Fruit fly (Drosophila melanogaster): ENCODE results near the gene CG32069.

The CG32069 gene

dm6 chr3L:11064689-11065088 is 2.3 kb upstream of the CG32069 start, which contains the start of the genes CG32075, CG45101 and SuUR (continued):
- peak; percentile 88 for TF ChIP-seq CG9817 (tag; optimal IDR thresholded peaks at IDR 0.05)
- peak; percentile 79 for TF ChIP-seq CG1024 (GFP tag; IDR thresholded peaks at IDR 0.05)
- peak; percentile 84 for TF ChIP-seq Gug (GFP tag; IDR thresholded peaks at IDR 0.05)
- peak; percentile 93 for TF ChIP-seq Xbp1 (GFP tag; optimal IDR thresholded peaks at IDR 0.05)
- TF ChIP-seq CG6175 (GFP tag; IDR thresholded peaks at IDR 0.05), result peak; percentile 66; the same call in 1 of the 3 replicates
- peak; percentile 92 for TF ChIP-seq CHES-1-like (GFP tag; optimal IDR thresholded peaks at IDR 0.05)
- TF ChIP-seq Opbp (GFP tag; IDR thresholded peaks at IDR 0.05; ENCODE audit: partially characterized antibody), result no peak
- TF ChIP-seq CG10209 (GFP tag; optimal IDR thresholded peaks at IDR 0.05), result peak; percentile 85
- TF ChIP-seq nau (GFP tag; optimal IDR thresholded peaks at IDR 0.05), result peak; percentile 75
- peak; percentile 58 for TF ChIP-seq Ravus (GFP tag; IDR thresholded peaks at IDR 0.05)
- TF ChIP-seq yki (optimal IDR thresholded peaks at IDR 0.05), result no peak
- peak; percentile 88 for TF ChIP-seq Ssrp (tag; optimal IDR thresholded peaks at IDR 0.05)
- TF ChIP-seq CG11093 (GFP tag; IDR thresholded peaks at IDR 0.05), result peak; percentile 73; the same call in 2 of the 3 replicates
- peak; percentile 66 for TF ChIP-seq Adf1 (GFP tag; IDR thresholded peaks at IDR 0.05)
- no peak for TF ChIP-seq TFAM (GFP tag; optimal IDR thresholded peaks at IDR 0.05)
- peak; percentile 52 for TF ChIP-seq odd (GFP tag; optimal IDR thresholded peaks at IDR 0.05)
- peak; percentile 82 for TF ChIP-seq CG18476 (GFP tag; optimal IDR thresholded peaks at IDR 0.05)
- no peak for TF ChIP-seq sc (optimal IDR thresholded peaks at IDR 0.05)
- peak; percentile 63 for TF ChIP-seq sc (GFP tag; optimal IDR thresholded peaks at IDR 0.05)
- peak; percentile 83 for TF ChIP-seq ara (GFP tag; IDR thresholded peaks at IDR 0.05)
- no peak for TF ChIP-seq CG31365 (tag; optimal IDR thresholded peaks at IDR 0.05)
- TF ChIP-seq CG17568 (GFP tag; optimal IDR thresholded peaks at IDR 0.05), result no peak
- peak; percentile 56 for TF ChIP-seq sima (GFP tag; optimal IDR thresholded peaks at IDR 0.05)
- peak; percentile 92 for TF ChIP-seq esg (GFP tag; conservative IDR thresholded peaks at IDR 0.05)
- peak; percentile 74 for TF ChIP-seq Fer3 (tag; optimal IDR thresholded peaks at IDR 0.05)
- no peak; the same call in 1 of the 2 replicates for TF ChIP-seq aop (GFP tag; IDR thresholded peaks at IDR 0.05)
- TF ChIP-seq klu (GFP tag; IDR thresholded peaks at IDR 0.05), result peak; percentile 80
- no peak for TF ChIP-seq HLH4C (GFP tag; IDR thresholded peaks at IDR 0.05; ENCODE audit: partially characterized antibody)
- TF ChIP-seq CTCF (GFP tag; optimal IDR thresholded peaks at IDR 0.05), result no peak
- peak; percentile 90 for TF ChIP-seq Hr3 (GFP tag; optimal IDR thresholded peaks at IDR 0.05)
- peak; percentile 81 for TF ChIP-seq CG4730 (GFP tag; IDR thresholded peaks at IDR 0.05)
- no peak for TF ChIP-seq Hand (GFP tag; optimal IDR thresholded peaks at IDR 0.05)
- TF ChIP-seq CG7786 (GFP tag; optimal IDR thresholded peaks at IDR 0.05), result peak; percentile 90
- TF ChIP-seq CG7745 (tag; optimal IDR thresholded peaks at IDR 0.05), result no peak
- peak; percentile 85 for TF ChIP-seq tio (GFP tag; optimal IDR thresholded peaks at IDR 0.05)
- peak; percentile 24 for TF ChIP-seq ftz-f1 (GFP tag; optimal IDR thresholded peaks at IDR 0.05)
- 0 out of 2 replicates have a peak, but pooled peaks have one; percentile 28 for TF ChIP-seq Doc2 (GFP tag; IDR thresholded peaks at IDR 0.05)
- peak; percentile 90 for TF ChIP-seq chm (GFP tag; IDR thresholded peaks at IDR 0.05)
- TF ChIP-seq CG33213 (GFP tag; optimal IDR thresholded peaks at IDR 0.05), result peak; percentile 91
- TF ChIP-seq sr (GFP tag; IDR thresholded peaks at IDR 0.05), result no peak
- TF ChIP-seq Trl (optimal IDR thresholded peaks at IDR 0.05), result no peak
- TF ChIP-seq Trl (GFP tag; optimal IDR thresholded peaks at IDR 0.05), result peak; percentile 93
- peak; percentile 91 for TF ChIP-seq ems (GFP tag; optimal IDR thresholded peaks at IDR 0.05)
- TF ChIP-seq tap (tag; optimal IDR thresholded peaks at IDR 0.05), result peak; percentile 61
- no peak for TF ChIP-seq amos (GFP tag; IDR thresholded peaks at IDR 0.05; ENCODE audit: partially characterized antibody)
- no peak for TF ChIP-seq usp (GFP tag; optimal IDR thresholded peaks at IDR 0.05)
- TF ChIP-seq CG18619 (GFP tag; optimal IDR thresholded peaks at IDR 0.05), result peak; percentile 78
- TF ChIP-seq CG32767 (GFP tag; IDR thresholded peaks at IDR 0.05), result peak; percentile 80
- peak; percentile 90 for TF ChIP-seq nmo (GFP tag; optimal IDR thresholded peaks at IDR 0.05)
- TF ChIP-seq CG31441 (GFP tag; IDR thresholded peaks at IDR 0.05), result peak; percentile 68
- peak; percentile 75 for TF ChIP-seq CG8765 (GFP tag; IDR thresholded peaks at IDR 0.05)
- TF ChIP-seq NK7.1 (GFP tag; optimal IDR thresholded peaks at IDR 0.05), result peak; percentile 70
- TF ChIP-seq mld (GFP tag; IDR thresholded peaks at IDR 0.05; ENCODE audit: partially characterized antibody), result no peak
